Fruit fly (Drosophila melanogaster) Kc167 (cell line): ENCODE results near the gene CG44098.

ENCODE experiments used
- Myc ChIP-seq: fragments of >200 bp; optimal IDR thresholded peaks from 2 replicates; lab custom pipeline; 2017; ENCODE audit warnings: missing external identifiers
- Sin3A ChIP-seq: fragments of >200 bp; optimal IDR thresholded peaks from 2 replicates; lab custom pipeline; 2018; ENCODE audit warnings: missing external identifiers
- h ChIP-seq: fragments of >200 bp; optimal IDR thresholded peaks from 3 replicates; lab custom pipeline; 2018; ENCODE audit warnings: missing external identifiers
- insv ChIP-seq: fragments of >200 bp; optimal IDR thresholded peaks from 3 replicates; lab custom pipeline; 2018; ENCODE audit warnings: missing external identifiers
- psq ChIP-seq: fragments of >200 bp; optimal IDR thresholded peaks from 2 replicates; lab custom pipeline; 2017; ENCODE audit warnings: missing external identifiers
- ttk ChIP-seq: sonication (Bioruptor generic); optimal IDR thresholded peaks from 2 replicates; lab custom pipeline; 2017; ENCODE audit warnings: missing external identifiers

CG44098 gene

dm6 chr3R:4804828-4805707 is 32.1 kb upstream of the CG44098 start:
- TF ChIP-seq Myc (lab: Kevin White, UChicago), result no peak
- TF ChIP-seq ttk (lab: Kevin White, UChicago), result no peak
- TF ChIP-seq h (lab: Kevin White, UChicago), result no peak
- TF ChIP-seq psq, result no peak
- TF ChIP-seq Sin3A (lab: Kevin White, UChicago), result no peak
- TF ChIP-seq insv, result no peak

- TF ChIP-seq psq (peak; percentile 11), Sin3A (lab: Kevin White, UChicago) (no peak)
These were observed 31.2 kb upstream of the CG44098 start for dm6 chr3R:4804126-4804649.

dm6 chr3R:4798025-4798424 is 25.0 kb upstream of the CG44098 start:
- TF ChIP-seq Myc (lab: Kevin White, UChicago), result no peak
- no peak for TF ChIP-seq psq
- no peak for TF ChIP-seq insv
- TF ChIP-seq ttk (lab: Kevin White, UChicago), result no peak

- TF ChIP-seq Sin3A (lab: Kevin White, UChicago) (no peak), h (lab: Kevin White, UChicago) (no peak), insv (no peak), Myc (lab: Kevin White, UChicago) (no peak), psq (no peak), ttk (lab: Kevin White, UChicago) (no peak)
These were observed 24.6 kb upstream of the CG44098 start for dm6 chr3R:4797585-4797984.

dm6 chr3R:4784622-4785021 is 11.6 kb upstream of the CG44098 start, which contains the start of gene Ccdc39:
TSS of gene Ccdc39 (minus strand) at chr3R:4784722.
- TF ChIP-seq ttk (lab: Kevin White, UChicago) (no peak), h (lab: Kevin White, UChicago) (no peak), Sin3A (lab: Kevin White, UChicago) (no peak), psq (no peak), insv (no peak), Myc (lab: Kevin White, UChicago) (no peak)

- TF ChIP-seq h (lab: Kevin White, UChicago) (no peak), insv (no peak), Myc (lab: Kevin White, UChicago) (no peak), ttk (lab: Kevin White, UChicago) (no peak), Sin3A (lab: Kevin White, UChicago) (no peak), psq (no peak)
These were observed 7.7 kb upstream of the CG44098 start for dm6 chr3R:4780721-4781120.

dm6 chr3R:4780262-4780661 is 7.3 kb upstream of the CG44098 start, which contains the start of gene CG14655:
TSS of gene CG14655 (minus strand) at chr3R:4780302.
- TF ChIP-seq Sin3A (lab: Kevin White, UChicago), result no peak
- TF ChIP-seq psq, result no peak
- TF ChIP-seq insv, result no peak
- TF ChIP-seq h (lab: Kevin White, UChicago), result no peak
- no peak for TF ChIP-seq ttk (lab: Kevin White, UChicago)
- no peak for TF ChIP-seq Myc (lab: Kevin White, UChicago)

- TF ChIP-seq ttk (lab: Kevin White, UChicago) (no peak), Sin3A (lab: Kevin White, UChicago) (no peak), insv (no peak), h (lab: Kevin White, UChicago) (no peak), psq (no peak), Myc (lab: Kevin White, UChicago) (no peak)
These were observed 2.4 kb upstream of the CG44098 start for dm6 chr3R:4775371-4775770.

dm6 chr3R:4774953-4775352 is 2.0 kb upstream of the CG44098 start, which contains the start of gene CG44088:
TSS of gene CG44088 (minus strand) at chr3R:4775053.
- TF ChIP-seq insv (no peak), psq (no peak), h (lab: Kevin White, UChicago) (no peak), Myc (lab: Kevin White, UChicago) (no peak), ttk (lab: Kevin White, UChicago) (no peak), Sin3A (lab: Kevin White, UChicago) (no peak)

dm6 chr3R:4771319-4771718 is 1.7 kb downstream of the CG44098 start:
- TF ChIP-seq h (lab: Kevin White, UChicago), result no peak
- TF ChIP-seq Sin3A (lab: Kevin White, UChicago), result no peak
- TF ChIP-seq insv, result no peak
- no peak for TF ChIP-seq Myc (lab: Kevin White, UChicago)
- TF ChIP-seq ttk (lab: Kevin White, UChicago), result no peak
- TF ChIP-seq psq, result no peak

dm6 chr3R:4768711-4769239 is 4.2 kb downstream of the CG44098 start:
- TF ChIP-seq insv, result no peak
- TF ChIP-seq ttk (lab: Kevin White, UChicago), result no peak
- no peak for TF ChIP-seq Sin3A (lab: Kevin White, UChicago)
- TF ChIP-seq Myc (lab: Kevin White, UChicago), result no peak
- no peak for TF ChIP-seq psq
- TF ChIP-seq h (lab: Kevin White, UChicago), result no peak

dm6 chr3R:4761372-4761771 is 11.6 kb downstream of the CG44098 start:
- no peak for TF ChIP-seq Myc (lab: Kevin White, UChicago)
- TF ChIP-seq psq, result no peak
- TF ChIP-seq insv, result no peak
- no peak for TF ChIP-seq Sin3A (lab: Kevin White, UChicago)
- TF ChIP-seq ttk (lab: Kevin White, UChicago), result no peak
- no peak for TF ChIP-seq h (lab: Kevin White, UChicago)
